Worm (Caenorhabditis elegans) whole organism, young adult: ENCODE data around the gene Y17D7B.2.

ENCODE experiments used
- B0035.1 ChIP-seq: sonication (generic microtip); optimal IDR thresholded peaks from 2 replicates; lab custom pipeline; 2016; ENCODE audit warnings: missing genetic modification characterization, mild to moderate bottlenecking, missing compliant biosample characterization, missing genotype, missing genetic modification reagents
- C06A6.2 ChIP-seq: fragments of 200-800 bp; sonication (Bioruptor generic); conservative IDR thresholded peaks from 2 replicates; pipeline ENCODE4 v1.3.6; 2022; ENCODE audit warnings: missing genetic modification characterization, missing compliant biosample characterization
- C17E4.6 ChIP-seq: fragments of 200-800 bp; sonication (Bioruptor generic); IDR thresholded peaks from 2 replicates; pipeline ENCODE4 v1.3.6; 2022; ENCODE audit warnings: missing genetic modification reagents, missing genetic modification characterization, missing compliant biosample characterization
- F23B12.7 ChIP-seq: sonication (generic microtip); optimal IDR thresholded peaks from 2 replicates; lab custom pipeline; 2017; ENCODE audit warnings: missing genetic modification characterization, mild to moderate bottlenecking, missing compliant biosample characterization, antibody characterized with exemption, moderate library complexity; ENCODE audit not compliant: insufficient read depth
- F39B2.1 ChIP-seq: fragments of 200-800 bp; sonication (Bioruptor generic); IDR thresholded peaks from 2 replicates; pipeline ENCODE4 v1.3.6; 2022; ENCODE audit warnings: missing genetic modification reagents, missing genetic modification characterization, missing compliant biosample characterization
- F49E8.2 ChIP-seq: sonication (generic microtip); optimal IDR thresholded peaks from 3 replicates; lab custom pipeline; 2017; ENCODE audit warnings: missing genetic modification characterization, mild to moderate bottlenecking, missing compliant biosample characterization, antibody characterized with exemption, moderate library complexity; ENCODE audit not compliant: insufficient read depth
- K11D2.4 ChIP-seq: fragments of 200-800 bp; sonication (Bioruptor generic); IDR thresholded peaks from 2 replicates; pipeline ENCODE4 v1.3.6; 2022; ENCODE audit warnings: missing genetic modification reagents, missing genetic modification characterization, missing compliant biosample characterization
- K12H6.12 ChIP-seq: fragments of 200-800 bp; sonication (Bioruptor generic); optimal IDR thresholded peaks from 2 replicates; lab custom pipeline; 2018; ENCODE audit warnings: mild to moderate bottlenecking, missing genetic modification characterization, missing compliant biosample characterization
- T26A5.8 ChIP-seq: sonication (generic microtip); optimal IDR thresholded peaks from 2 replicates; lab custom pipeline; 2016; ENCODE audit warnings: missing genetic modification characterization, missing compliant biosample characterization
- Y53G8AR.9 ChIP-seq: fragments of 200-800 bp; sonication (Bioruptor generic); conservative IDR thresholded peaks from 2 replicates; pipeline ENCODE4 v1.3.6; 2022; ENCODE audit warnings: missing genetic modification reagents, missing genetic modification characterization, missing compliant biosample characterization
- cebp-2 ChIP-seq: fragments of 200-800 bp; sonication (Bioruptor generic); IDR thresholded peaks from 2 replicates; pipeline ENCODE4 v1.3.6; 2022; ENCODE audit warnings: missing genetic modification characterization, missing compliant biosample characterization
- ceh-100 ChIP-seq: fragments of 200-800 bp; sonication (Bioruptor generic); IDR thresholded peaks from 2 replicates; pipeline ENCODE4 v1.3.6; 2022; ENCODE audit warnings: missing genetic modification reagents, missing genetic modification characterization, missing compliant biosample characterization
- ceh-27 ChIP-seq: fragments of 200-800 bp; sonication (Bioruptor generic); optimal IDR thresholded peaks from 2 replicates; lab custom pipeline; 2018; ENCODE audit warnings: mild to moderate bottlenecking, missing genetic modification characterization, moderate library complexity, missing compliant biosample characterization
- dpl-1 ChIP-seq: fragments of 150-350 bp; optimal IDR thresholded peaks from 2 replicates; lab custom pipeline; 2014; ENCODE audit warnings: missing biosample characterization, missing genetic modification reagents, missing genetic modification characterization
- egrh-3 ChIP-seq: fragments of 200-800 bp; sonication (Bioruptor generic); IDR thresholded peaks from 2 replicates; pipeline ENCODE4 v1.3.6; 2022; ENCODE audit warnings: missing genetic modification reagents, missing genetic modification characterization, missing compliant biosample characterization
- ets-4 ChIP-seq: fragments of 200-800 bp; sonication (Bioruptor generic); optimal IDR thresholded peaks from 2 replicates; lab custom pipeline; 2018; ENCODE audit warnings: mild to moderate bottlenecking, missing genetic modification characterization, missing compliant biosample characterization
- hlh-26 ChIP-seq: fragments of 200-800 bp; sonication (Bioruptor generic); conservative IDR thresholded peaks from 2 replicates; pipeline ENCODE4 v1.3.6; 2022; ENCODE audit warnings: missing genetic modification reagents, missing genetic modification characterization, missing compliant biosample characterization
- hmg-1.2 ChIP-seq: fragments of 200-800 bp; sonication (Bioruptor generic); IDR thresholded peaks from 2 replicates; pipeline ENCODE4 v1.3.6; 2022; ENCODE audit warnings: missing genetic modification reagents, missing genetic modification characterization, missing compliant biosample characterization
- lag-1 ChIP-seq: fragments of 200-800 bp; sonication (Bioruptor generic); IDR thresholded peaks from 2 replicates; pipeline ENCODE4 v1.3.6; 2022; ENCODE audit warnings: missing genetic modification reagents, missing genetic modification characterization, missing compliant biosample characterization
- lin-26 ChIP-seq: fragments of 200-800 bp; sonication (Bioruptor generic); IDR thresholded peaks from 2 replicates; pipeline ENCODE4 v1.3.6; 2022; ENCODE audit warnings: missing genetic modification reagents, missing genetic modification characterization, missing compliant biosample characterization
- lin-40 ChIP-seq: sonication (generic microtip); optimal IDR thresholded peaks from 2 replicates; lab custom pipeline; 2016; ENCODE audit warnings: missing genetic modification characterization, mild to moderate bottlenecking, missing compliant biosample characterization, missing genotype, missing genetic modification reagents
- lsl-1 ChIP-seq: fragments of 200-800 bp; sonication (Bioruptor generic); optimal IDR thresholded peaks from 2 replicates; lab custom pipeline; 2018; ENCODE audit warnings: mild to moderate bottlenecking, missing genetic modification characterization, moderate library complexity, missing compliant biosample characterization
- madf-3 ChIP-seq: fragments of 200-800 bp; sonication (Bioruptor generic); IDR thresholded peaks from 2 replicates; pipeline ENCODE4 v1.3.6; 2022; ENCODE audit warnings: missing genetic modification reagents, missing genetic modification characterization, missing compliant biosample characterization
- nfyb-1 ChIP-seq: fragments of 200-800 bp; sonication (Bioruptor generic); IDR thresholded peaks from 2 replicates; pipeline ENCODE4 v1.3.6; 2022; ENCODE audit warnings: missing genetic modification reagents, missing genetic modification characterization, missing compliant biosample characterization
- nhr-80 ChIP-seq: sonication (generic microtip); optimal IDR thresholded peaks from 2 replicates; lab custom pipeline; 2016; ENCODE audit warnings: missing genetic modification characterization, missing compliant biosample characterization
- pha-4 ChIP-seq: fragments of 150-350 bp; sonication (generic microtip); optimal IDR thresholded peaks from 2 replicates; lab custom pipeline; 2014; ENCODE audit warnings: missing biosample characterization, missing genetic modification reagents, missing genetic modification characterization
- sdz-38 ChIP-seq: sonication (generic microtip); optimal IDR thresholded peaks from 2 replicates; lab custom pipeline; 2016; ENCODE audit warnings: missing genotype, missing genetic modification characterization, missing compliant biosample characterization
- sea-2 ChIP-seq: fragments of 200-800 bp; sonication (Bioruptor generic); IDR thresholded peaks from 2 replicates; pipeline ENCODE4 v1.3.6; 2022; ENCODE audit warnings: missing genetic modification characterization, missing compliant biosample characterization
- zfh-2 ChIP-seq: fragments of 200-800 bp; sonication (Bioruptor generic); conservative IDR thresholded peaks from 2 replicates; pipeline ENCODE4 v1.3.6; 2022; ENCODE audit warnings: missing genetic modification reagents, missing genetic modification characterization, missing compliant biosample characterization
- ztf-22 ChIP-seq: fragments of 200-800 bp; sonication (Bioruptor generic); optimal IDR thresholded peaks from 2 replicates; lab custom pipeline; 2018; ENCODE audit warnings: mild to moderate bottlenecking, missing genetic modification characterization, moderate library complexity, missing compliant biosample characterization
- ztf-25 ChIP-seq: fragments of 200-800 bp; sonication (Bioruptor generic); IDR thresholded peaks from 2 replicates; pipeline ENCODE4 v1.3.6; 2022; ENCODE audit warnings: missing genetic modification reagents, missing genetic modification characterization, missing compliant biosample characterization
- ztf-26 ChIP-seq: sonication (generic microtip); optimal IDR thresholded peaks from 2 replicates; lab custom pipeline; 2017; ENCODE audit warnings: missing genetic modification characterization, missing compliant biosample characterization

Gene Y17D7B.2

DNA sequence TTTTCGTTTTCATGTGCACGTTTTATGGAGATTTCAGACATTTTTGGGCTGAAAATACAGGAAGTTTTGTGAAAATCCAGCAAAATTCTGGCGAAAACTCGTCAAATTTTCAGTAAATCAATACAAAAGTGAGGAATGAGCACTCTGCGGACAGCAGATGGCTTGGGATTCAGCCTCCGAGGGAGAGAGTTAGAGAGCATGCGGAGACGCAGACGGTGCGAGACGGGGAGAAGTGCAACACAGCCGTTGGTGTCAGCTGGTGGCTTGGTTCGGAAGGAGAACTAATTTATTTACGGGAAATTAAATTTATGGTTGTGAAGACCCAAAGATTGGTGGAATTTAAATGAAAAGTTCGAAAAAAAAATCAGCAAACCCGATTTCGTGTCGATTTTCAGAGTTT is 21.1 kb downstream of the Y17D7B.2 start, which contains the start of gene C54E10.6:
C54E10.6 (minus strand) TSS at position 109 of the 400 bp plus-strand sequence.
- peak; percentile 63; the same call in 1 of the 2 replicates for TF ChIP-seq hmg-1.2
- TF ChIP-seq pha-4 (tag; lab: Kevin White, UChicago) = no peak
- TF ChIP-seq egrh-3 (GFP tag; lab: Robert Waterston, UW) = no peak
- TF ChIP-seq zfh-2 = 0 out of 2 replicates have a peak, but pooled peaks have one; percentile 38
- TF ChIP-seq ceh-27 (GFP tag; lab: Kevin White, UChicago) = no peak

DNA sequence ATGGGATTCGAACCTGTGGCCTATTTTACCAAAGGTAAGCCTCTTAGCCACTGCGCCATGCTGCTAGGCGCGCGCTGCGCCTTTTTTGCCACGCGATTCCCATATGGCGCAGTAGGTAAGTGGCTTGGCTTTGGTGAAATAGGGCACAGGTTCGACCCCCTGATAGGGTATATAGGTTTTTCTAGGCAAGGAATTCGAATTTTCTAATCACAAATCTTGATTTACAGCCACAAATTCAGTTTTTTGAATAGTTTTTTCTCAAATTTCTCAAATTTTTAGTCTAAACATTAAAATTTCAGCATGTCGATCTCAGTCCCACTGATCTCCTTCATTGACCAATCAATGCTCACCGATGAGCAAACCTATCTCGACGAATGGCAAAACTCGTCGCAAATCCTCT is 23.2 kb downstream of the Y17D7B.2 start, which contains the start of gene C54E10.3:
C54E10.3 (plus strand) TSS at position 301 of the 400 bp plus-strand sequence.
- TF ChIP-seq C17E4.6 = no peak

DNA sequence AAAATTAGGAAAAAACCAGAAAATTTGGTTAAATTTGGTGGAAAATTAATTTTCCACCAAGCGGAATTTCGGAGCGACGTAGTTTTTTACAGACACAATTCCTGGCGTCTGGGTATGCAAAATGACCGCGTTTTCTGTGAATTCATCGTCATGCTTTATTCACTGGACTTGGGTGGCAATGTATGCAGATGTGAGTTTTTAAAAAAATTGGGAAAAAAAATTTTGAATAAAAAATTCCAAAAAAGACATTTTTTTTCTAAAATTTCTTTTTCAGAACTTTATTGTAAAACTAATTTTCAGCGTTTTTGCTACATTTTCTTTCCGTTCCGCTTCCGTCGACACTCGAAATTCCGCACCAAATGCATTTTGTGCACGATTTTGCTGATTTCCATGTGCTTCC is 23.8 kb downstream of the Y17D7B.2 start, which contains the start of gene C54E10.7:
C54E10.7 (plus strand) TSS at position 301 of the 400 bp plus-strand sequence.
- TF ChIP-seq F49E8.2 (tag; lab: Kevin White, UChicago) (no peak), K12H6.12 (tag; lab: Kevin White, UChicago) (no peak)

DNA sequence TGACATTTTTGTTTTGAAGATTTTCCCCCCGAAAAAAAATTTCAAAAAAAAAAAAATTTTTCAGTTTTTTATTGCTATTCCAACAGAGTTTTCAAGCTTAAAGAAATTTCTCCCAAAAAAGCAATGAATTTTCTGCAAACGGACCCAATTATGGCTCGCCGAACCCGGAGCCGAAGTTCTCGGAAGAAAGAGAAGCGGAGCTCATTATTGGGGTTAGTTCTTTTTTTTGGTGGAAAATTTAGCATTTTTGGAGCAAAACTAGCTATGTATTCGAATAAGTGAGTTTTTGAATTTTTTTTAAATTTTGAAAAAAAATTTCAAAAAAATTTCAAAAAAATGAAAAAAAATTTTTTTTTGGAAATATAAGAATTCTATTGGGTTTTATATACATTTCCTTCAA is 32.1 kb downstream of the Y17D7B.2 start, which contains the start of gene ncs-5:
ncs-5 (plus strand) TSS at position 124 of the 400 bp plus-strand sequence.
- TF ChIP-seq sdz-38 (tag; lab: Kevin White, UChicago) = no peak
- TF ChIP-seq hlh-26 = no peak
- no peak for TF ChIP-seq hmg-1.2
- no peak for TF ChIP-seq ceh-100 (GFP tag; lab: Robert Waterston, UW)
- TF ChIP-seq B0035.1 = no peak
- TF ChIP-seq lag-1 (GFP tag; lab: Robert Waterston, UW) = no peak
- TF ChIP-seq nfyb-1 = no peak
- TF ChIP-seq lin-40 (tag; lab: Kevin White, UChicago) = no peak
- TF ChIP-seq lsl-1 = no peak
- TF ChIP-seq K11D2.4 (GFP tag; lab: Robert Waterston, UW) = no peak
- TF ChIP-seq lin-26 (GFP tag; lab: Robert Waterston, UW) = no peak
- no peak for TF ChIP-seq zfh-2
- no peak for TF ChIP-seq ztf-26 (tag; lab: Kevin White, UChicago)
- TF ChIP-seq dpl-1 (GFP tag; lab: Kevin White, UChicago) = no peak
- TF ChIP-seq madf-3 (GFP tag; lab: Robert Waterston, UW) = no peak

DNA sequence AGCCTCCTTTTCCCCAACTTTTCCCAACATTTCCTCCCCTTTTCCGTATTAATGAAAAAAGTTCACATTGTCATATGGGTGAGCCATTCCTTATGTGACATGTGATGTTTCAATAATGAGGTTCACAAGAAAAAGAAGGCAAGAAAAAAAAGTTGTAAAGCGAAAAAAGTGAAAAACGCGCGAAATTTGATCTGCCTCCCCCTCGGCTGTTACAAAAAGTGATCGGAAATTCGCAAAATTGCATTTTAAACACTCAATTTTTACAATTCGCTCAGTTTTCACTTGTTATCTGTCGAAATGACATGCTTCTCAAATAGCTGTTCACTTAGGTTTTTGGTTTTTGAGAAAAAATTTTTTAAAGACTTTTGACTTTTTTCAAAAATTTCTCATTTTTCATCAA is 34.0 kb downstream of the Y17D7B.2 start:
- TF ChIP-seq cebp-2 (GFP tag; lab: Robert Waterston, UW) = no peak
- TF ChIP-seq Y53G8AR.9 = no peak
- TF ChIP-seq C06A6.2 (GFP tag; lab: Robert Waterston, UW) = no peak
- no peak for TF ChIP-seq T26A5.8 (tag; lab: Kevin White, UChicago)
- no peak for TF ChIP-seq sea-2 (GFP tag; lab: Robert Waterston, UW)

DNA sequence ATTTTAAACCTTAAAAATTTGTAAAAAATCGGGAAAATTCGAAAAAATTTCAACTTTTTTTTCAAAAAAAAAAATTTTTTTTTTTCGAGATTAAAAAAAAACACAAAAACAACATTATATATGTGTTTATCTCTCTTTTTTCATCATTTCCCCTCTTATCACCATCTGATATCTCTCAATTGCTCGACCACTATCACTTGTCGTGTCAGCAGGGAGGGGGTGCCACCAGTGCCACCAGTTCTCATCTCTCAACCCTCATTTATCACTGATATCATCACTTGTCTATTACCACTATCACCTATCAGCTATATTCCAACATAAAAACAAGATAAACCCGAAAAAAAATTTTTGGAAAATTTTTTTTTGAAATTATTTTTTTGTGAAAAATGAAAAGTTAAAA is 38.9 kb downstream of the Y17D7B.2 start:
- TF ChIP-seq madf-3 (GFP tag; lab: Robert Waterston, UW) (no peak), nhr-80 (tag; lab: Kevin White, UChicago) (peak; percentile 5), ztf-22 (GFP tag; lab: Kevin White, UChicago) (no peak)

DNA sequence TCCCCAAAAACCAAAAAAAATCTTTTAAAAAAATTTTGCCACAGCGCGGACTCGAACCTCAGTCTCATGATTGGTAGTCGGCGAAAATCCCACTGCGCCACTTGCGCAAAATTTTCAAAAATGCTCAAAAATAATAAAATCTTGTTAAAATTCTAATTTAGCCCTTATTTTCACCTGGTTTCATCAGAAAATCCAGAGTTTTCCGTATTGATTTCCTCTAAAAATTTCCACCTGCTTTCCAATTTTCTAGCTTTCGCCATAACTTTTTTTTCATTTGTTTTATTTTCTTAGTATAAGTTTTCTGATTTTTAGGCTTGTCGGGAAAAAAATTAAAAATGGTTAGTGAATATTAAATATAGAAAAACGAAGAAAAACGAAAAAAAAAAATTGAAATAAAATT is 39.8 kb downstream of the Y17D7B.2 start:
- TF ChIP-seq sdz-38 (tag; lab: Kevin White, UChicago) (no peak), ets-4 (GFP tag; lab: Kevin White, UChicago) (no peak), F39B2.1 (no peak), F23B12.7 (tag; lab: Kevin White, UChicago) (no peak), ztf-25 (GFP tag; lab: Robert Waterston, UW) (no peak)
